Worm (Caenorhabditis elegans): ENCODE results near the gene drd-1.
"Not testable (repeated sequence)": the region's sequence is repeated elsewhere in the genome, so short reads cannot be mapped to it uniquely, and the experiment has no call there.

Gene drd-1

DNA sequence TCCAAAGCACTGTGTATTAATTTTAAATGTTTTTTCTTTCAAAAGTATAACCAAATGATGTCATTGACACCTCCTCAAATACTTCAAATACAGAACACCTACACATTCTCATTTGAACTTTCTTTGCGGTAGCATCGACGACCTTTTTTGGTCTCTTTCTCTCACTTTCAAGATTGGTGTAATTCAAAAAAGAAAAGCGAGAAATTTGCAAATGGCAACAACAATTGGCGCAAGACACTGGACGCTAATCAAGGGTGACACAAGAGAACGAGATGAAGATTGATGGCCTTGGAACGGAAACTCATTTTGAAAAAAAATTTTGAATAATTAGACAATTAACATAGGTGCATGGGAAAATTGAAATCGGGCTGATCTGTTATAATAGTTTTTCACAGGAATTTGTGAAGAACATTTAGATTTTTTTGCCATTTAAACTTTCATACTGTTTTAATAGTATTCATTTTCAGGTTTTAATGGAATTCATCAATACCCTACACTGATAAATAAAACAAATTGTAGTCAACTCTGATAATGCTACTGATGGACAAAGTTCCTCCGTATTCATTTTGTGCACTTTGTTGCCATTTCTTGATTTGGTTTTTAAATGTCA, 29.3 kb downstream of the drd-1 start, which contains the start of gene fdgt-2:
Gene fdgt-2 (plus strand): TSS at position 560 of the 610 bp plus-strand sequence.
- TF ChIP-seq nhr-28 (tag; optimal IDR thresholded peaks at IDR 0.05): peak; percentile 25
- TF ChIP-seq ceh-44 (GFP tag; IDR thresholded peaks at IDR 0.05): no peak
- peak; percentile 42 for TF ChIP-seq aha-1 (tag)
- TF ChIP-seq daf-16 (GFP tag; optimal IDR thresholded peaks at IDR 0.05): no peak
- TF ChIP-seq daf-16 (tag; optimal IDR thresholded peaks at IDR 0.05): peak; percentile 59
- TF ChIP-seq spr-3 (GFP tag; optimal IDR thresholded peaks at IDR 0.05): no peak
- no peak for TF ChIP-seq tra-1 (GFP tag; IDR thresholded peaks at IDR 0.05)
- TF ChIP-seq mdt-29 (GFP tag; IDR thresholded peaks at IDR 0.05): no peak
- TF ChIP-seq unc-62 (GFP tag; optimal IDR thresholded peaks at IDR 0.05 in 1 of 2): peak in 1 of 2 experiments; percentile 95
- no peak for TF ChIP-seq unc-62 (tag; optimal IDR thresholded peaks at IDR 0.05)
- no peak for TF ChIP-seq vab-7 (GFP tag; IDR thresholded peaks at IDR 0.05)
- no peak for TF ChIP-seq fkh-10 (GFP tag; optimal IDR thresholded peaks at IDR 0.05)

- TF ChIP-seq lsy-2 (tag; optimal IDR thresholded peaks at IDR 0.05): no peak
- no peak for TF ChIP-seq snpc-1.2 (GFP tag; IDR thresholded peaks at IDR 0.05)
- no peak for TF ChIP-seq mdt-29 (GFP tag; IDR thresholded peaks at IDR 0.05)
- TF ChIP-seq F10B5.3 (tag; optimal IDR thresholded peaks at IDR 0.05): no peak
- TF ChIP-seq rbr-2 (tag; optimal IDR thresholded peaks at IDR 0.05): no peak
- TF ChIP-seq mep-1 (tag; optimal IDR thresholded peaks at IDR 0.05): peak; percentile 19
- TF ChIP-seq Y75B8A.6 (GFP tag; IDR thresholded peaks at IDR 0.05): no peak
- no peak for TF ChIP-seq lin-39 (tag; optimal IDR thresholded peaks at IDR 0.05)
These were observed 31.2 kb downstream of the drd-1 start for ce11 chrII:8419015-8419414.

DNA sequence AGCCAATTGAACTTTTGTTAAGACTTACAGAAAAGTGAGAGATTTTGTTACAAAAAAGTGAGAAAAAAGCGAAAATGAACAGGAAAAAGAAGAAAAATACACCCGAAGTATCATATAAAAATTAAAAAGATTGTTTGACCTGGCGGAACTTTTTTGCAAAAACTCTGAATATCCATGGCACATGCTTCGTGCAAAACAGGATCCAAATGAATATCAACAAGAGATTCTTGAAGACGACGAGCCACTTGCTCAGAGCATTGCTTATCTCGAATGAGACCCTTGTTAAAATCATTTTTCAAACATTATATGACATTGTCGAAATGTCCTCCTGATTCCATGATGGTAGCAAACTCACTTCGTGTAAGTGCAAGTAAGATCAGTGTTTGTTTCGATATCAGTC, 31.9 kb downstream of the drd-1 start, which contains the start of gene F14E5.8:
Gene F14E5.8 (plus strand): TSS at position 301 of the 400 bp plus-strand sequence.
- not testable (repeated sequence) for TF ChIP-seq nhr-10, zfp-2, pqm-1 (tag; optimal IDR thresholded peaks at IDR 0.05)

DNA sequence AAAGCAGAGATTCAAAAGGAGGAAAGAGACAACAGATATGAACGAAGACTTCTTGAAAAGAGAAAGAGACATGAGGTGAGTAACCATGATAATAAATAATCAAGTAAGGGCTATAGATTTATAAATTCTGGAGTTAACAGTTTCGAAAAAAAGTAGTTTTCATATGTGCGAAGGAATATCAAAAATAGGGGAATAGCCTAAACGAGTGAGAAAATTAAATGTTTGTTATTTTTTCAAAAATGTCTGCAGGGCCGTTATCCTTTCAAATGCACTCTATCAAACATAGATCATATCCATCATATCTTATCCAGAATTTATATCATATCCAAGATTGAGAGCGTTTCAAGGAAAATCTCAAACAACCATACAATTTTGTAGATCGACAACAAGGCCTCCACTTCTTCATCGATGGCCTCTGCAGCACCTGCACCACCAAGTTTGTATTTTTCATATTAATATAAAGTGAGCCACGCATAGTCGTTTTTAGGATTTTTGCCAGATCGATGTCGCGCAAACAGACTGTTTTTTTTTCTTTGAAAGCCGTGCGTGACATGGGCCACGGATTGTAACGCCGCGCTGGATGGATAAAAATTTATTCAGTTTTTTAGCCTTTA, 33.0 kb downstream of the drd-1 start:
- TF ChIP-seq ztf-7 (tag; optimal IDR thresholded peaks at IDR 0.05) (peak; percentile 82), mep-1 (tag; optimal IDR thresholded peaks at IDR 0.05) (peak; percentile 39), mes-2 (tag; optimal IDR thresholded peaks at IDR 0.05; ENCODE audit: poor library complexity, severe bottlenecking) (no peak), arid-1 (GFP tag; conservative IDR thresholded peaks at IDR 0.05) (no peak), tag-97 (GFP tag; IDR thresholded peaks at IDR 0.05) (no peak), dmd-9 (GFP tag; IDR thresholded peaks at IDR 0.05) (no peak)

ce11 chrII:8428758-8428946, 40.8 kb downstream of the drd-1 start, which contains the start of gene F14E5.2:
Gene F14E5.2 (minus strand): TSS chrII:8428858.
- TF ChIP-seq aly-2 (tag; optimal IDR thresholded peaks at IDR 0.05) (no peak), unc-62 (GFP tag; optimal IDR thresholded peaks at IDR 0.05 in 1 of 2) (no peak), unc-62 (tag; optimal IDR thresholded peaks at IDR 0.05) (no peak), attf-4 (tag; optimal IDR thresholded peaks at IDR 0.05) (no peak), T20F7.1 (GFP tag; optimal IDR thresholded peaks at IDR 0.05) (no peak), cey-2 (tag; optimal IDR thresholded peaks at IDR 0.05; ENCODE audit: borderline replicate concordance, insufficient read depth) (no peak), pqm-1 (tag; optimal IDR thresholded peaks at IDR 0.05) (no peak)
